Fruit fly (Drosophila melanogaster): ENCODE measurements around the gene t-Grip91.

Gene t-Grip91

dm6 chr2L:15750523-15751258 is 33.2 kb upstream of the t-Grip91 start, which contains the start of gene ND-B17 (continued):
- TF ChIP-seq Stat92E (GFP tag; optimal IDR thresholded peaks at IDR 0.05) (no peak), Sox102F (GFP tag; optimal IDR thresholded peaks at IDR 0.05) (no peak), Rfx (GFP tag; IDR thresholded peaks at IDR 0.05) (peak; percentile 81), CG6854 (GFP tag; optimal IDR thresholded peaks at IDR 0.05) (no peak), Hmx (GFP tag; optimal IDR thresholded peaks at IDR 0.05) (no peak), Antp (GFP tag; optimal IDR thresholded peaks at IDR 0.05) (peak; percentile 68), Atf6 (GFP tag; IDR thresholded peaks at IDR 0.05) (no peak), CG13894 (tag; optimal IDR thresholded peaks at IDR 0.05) (no peak), CG17802 (tag; optimal IDR thresholded peaks at IDR 0.05) (no peak), usp (GFP tag; optimal IDR thresholded peaks at IDR 0.05) (no peak), CG14441 (GFP tag; IDR thresholded peaks at IDR 0.05) (peak; percentile 65), Sin3A (optimal IDR thresholded peaks at IDR 0.05) (no peak), Rx (GFP tag; IDR thresholded peaks at IDR 0.05) (0 out of 2 replicates have a peak, but pooled peaks have one; percentile 19), ttk (GFP tag; IDR thresholded peaks at IDR 0.05) (peak; percentile 63), CG15514 (GFP tag; optimal IDR thresholded peaks at IDR 0.05) (no peak), C15 (GFP tag; IDR thresholded peaks at IDR 0.05) (no peak), CG9215 (GFP tag; IDR thresholded peaks at IDR 0.05) (peak; percentile 64), CG31365 (tag; optimal IDR thresholded peaks at IDR 0.05) (no peak), dm (GFP tag; optimal IDR thresholded peaks at IDR 0.05) (peak; percentile 50), CG7745 (tag; optimal IDR thresholded peaks at IDR 0.05) (no peak), chinmo (GFP tag; IDR thresholded peaks at IDR 0.05; ENCODE audit: partially characterized antibody) (no peak), CG17361 (GFP tag; IDR thresholded peaks at IDR 0.05) (no peak), da (GFP tag; optimal IDR thresholded peaks at IDR 0.05) (peak; percentile 41), her (GFP tag; optimal IDR thresholded peaks at IDR 0.05) (peak; percentile 24), CG13775 (GFP tag; optimal IDR thresholded peaks at IDR 0.05) (peak; percentile 1), CG30020 (tag; optimal IDR thresholded peaks at IDR 0.05) (peak; percentile 17), dan (GFP tag; IDR thresholded peaks at IDR 0.05) (no peak), trh (GFP tag; optimal IDR thresholded peaks at IDR 0.05) (no peak), eyg (GFP tag; optimal IDR thresholded peaks at IDR 0.05) (no peak), sr (GFP tag; IDR thresholded peaks at IDR 0.05) (no peak), rib (GFP tag; IDR thresholded peaks at IDR 0.05) (no peak), exex (tag; optimal IDR thresholded peaks at IDR 0.05) (no peak), lbe (GFP tag; optimal IDR thresholded peaks at IDR 0.05) (no peak), ro (GFP tag; IDR thresholded peaks at IDR 0.05) (no peak), CG11247 (GFP tag; IDR thresholded peaks at IDR 0.05) (peak; percentile 56), CG17385 (GFP tag; optimal IDR thresholded peaks at IDR 0.05) (no peak), toy (GFP tag; IDR thresholded peaks at IDR 0.05) (no peak), NC2β (GFP tag; optimal IDR thresholded peaks at IDR 0.05) (peak; percentile 43), CG8944 (GFP tag; optimal IDR thresholded peaks at IDR 0.05) (peak; percentile 50), HLH54F (GFP tag; optimal IDR thresholded peaks at IDR 0.05) (peak; percentile 59), CG1603 (tag; optimal IDR thresholded peaks at IDR 0.05) (peak; percentile 72), CG32532 (GFP tag; IDR thresholded peaks at IDR 0.05) (peak; percentile 68), CG34422 (GFP tag; IDR thresholded peaks at IDR 0.05) (peak; percentile 70; the same call in 2 of the 3 replicates), CG10209 (GFP tag; optimal IDR thresholded peaks at IDR 0.05) (no peak), caup (GFP tag; optimal IDR thresholded peaks at IDR 0.05; ENCODE audit: severe bottlenecking) (no peak), CG7839 (tag; optimal IDR thresholded peaks at IDR 0.05) (no peak), dmrt11E (tag; optimal IDR thresholded peaks at IDR 0.05) (peak; percentile 34), twi (tag; optimal IDR thresholded peaks at IDR 0.05) (peak; percentile 27), al (GFP tag; IDR thresholded peaks at IDR 0.05) (peak; percentile 68), Side (GFP tag; optimal IDR thresholded peaks at IDR 0.05) (peak; percentile 46), Deaf1 (tag; optimal IDR thresholded peaks at IDR 0.05) (no peak)
